Worm (Caenorhabditis elegans) whole organism, mixed stage, embryonic: ENCODE data around the gene C25F9.11.

Experiments used
- M03D4.4 ChIP-seq: sonication (generic microtip); optimal IDR thresholded peaks from 2 replicates; lab custom pipeline; 2017; ENCODE audit warnings: mild to moderate bottlenecking, missing genetic modification characterization, missing compliant biosample characterization
- blmp-1 ChIP-seq: fragments of 150-350 bp; optimal IDR thresholded peaks from 2 replicates; lab custom pipeline; 2014; ENCODE audit warnings: missing biosample characterization, missing genetic modification characterization
- ceh-39 ChIP-seq: fragments of 150-350 bp; optimal IDR thresholded peaks from 2 replicates; lab custom pipeline; 2014; ENCODE audit warnings: missing biosample characterization, missing genetic modification characterization
- ceh-43 ChIP-seq: fragments of 200-800 bp; sonication (Bioruptor generic); optimal IDR thresholded peaks from 2 replicates; lab custom pipeline; 2018; ENCODE audit warnings: mild to moderate bottlenecking, missing genetic modification characterization, moderate library complexity, missing compliant biosample characterization
- ceh-83 ChIP-seq: fragments of 200-800 bp; sonication (Bioruptor generic); optimal IDR thresholded peaks from 2 replicates; lab custom pipeline; 2018; ENCODE audit warnings: mild to moderate bottlenecking, missing genetic modification characterization, missing compliant biosample characterization
- ces-1 ChIP-seq: fragments of 150-350 bp; optimal IDR thresholded peaks from 2 replicates; lab custom pipeline; 2014; ENCODE audit warnings: missing biosample characterization, missing genetic modification reagents, missing genetic modification characterization
- drap-1 ChIP-seq: fragments of 200-800 bp; sonication (Bioruptor generic); optimal IDR thresholded peaks from 3 replicates; lab custom pipeline; 2018; ENCODE audit warnings: mild to moderate bottlenecking, missing genetic modification characterization, missing compliant biosample characterization
- elt-1 ChIP-seq: sonication (generic microtip); optimal IDR thresholded peaks from 2 replicates; lab custom pipeline; 2017; ENCODE audit warnings: missing genetic modification characterization, mild to moderate bottlenecking, missing compliant biosample characterization, antibody characterized with exemption, moderate library complexity, borderline replicate concordance; ENCODE audit not compliant: insufficient read depth
- elt-3 ChIP-seq: fragments of 150-350 bp; optimal IDR thresholded peaks from 2 replicates; lab custom pipeline; 2014; ENCODE audit warnings: missing biosample characterization, missing genetic modification characterization
- flh-1 ChIP-seq: fragments of 200-800 bp; sonication (Bioruptor generic); optimal IDR thresholded peaks from 2 replicates; lab custom pipeline; 2018; ENCODE audit warnings: mild to moderate bottlenecking, missing genetic modification characterization, moderate library complexity, missing compliant biosample characterization
- ham-2 ChIP-seq: fragments of 200-800 bp; sonication (Bioruptor generic); optimal IDR thresholded peaks from 2 replicates; lab custom pipeline; 2018; ENCODE audit warnings: mild to moderate bottlenecking, missing genetic modification characterization, missing compliant biosample characterization
- hlh-1 ChIP-seq: fragments of 150-350 bp; optimal IDR thresholded peaks from 2 replicates; lab custom pipeline; 2014; ENCODE audit warnings: missing biosample characterization, missing genetic modification reagents, missing genetic modification characterization
- lin-13 ChIP-seq: fragments of 150-350 bp; optimal IDR thresholded peaks from 2 replicates; lab custom pipeline; 2014; ENCODE audit warnings: missing biosample characterization, missing genetic modification characterization
- lin-32 ChIP-seq: fragments of 200-800 bp; sonication (Bioruptor generic); optimal IDR thresholded peaks from 2 replicates; lab custom pipeline; 2018; ENCODE audit warnings: mild to moderate bottlenecking, missing genetic modification characterization, missing compliant biosample characterization
- lsy-2 ChIP-seq: fragments of 150-350 bp; optimal IDR thresholded peaks from 2 replicates; lab custom pipeline; 2014; ENCODE audit warnings: missing biosample characterization, missing genetic modification characterization
- mab-5 ChIP-seq: fragments of 150-350 bp; optimal IDR thresholded peaks from 2 replicates; lab custom pipeline; 2014; ENCODE audit warnings: missing biosample characterization, missing genetic modification characterization
- mep-1 ChIP-seq: fragments of 150-350 bp; optimal IDR thresholded peaks from 2 replicates; lab custom pipeline; 2017; ENCODE audit warnings: missing biosample characterization, missing genetic modification reagents, missing genetic modification characterization, inconsistent platforms
- mls-2 ChIP-seq: sonication (generic microtip); optimal IDR thresholded peaks from 2 replicates; lab custom pipeline; 2016; ENCODE audit warnings: mild to moderate bottlenecking, missing genetic modification characterization, moderate library complexity, missing compliant biosample characterization
- nhr-12 ChIP-seq: fragments of 150-350 bp; optimal IDR thresholded peaks from 2 replicates; lab custom pipeline; 2014; ENCODE audit warnings: missing biosample characterization, missing genetic modification characterization
- nhr-2 ChIP-seq: fragments of 150-350 bp; optimal IDR thresholded peaks from 2 replicates; lab custom pipeline; 2014; ENCODE audit warnings: missing biosample characterization, missing genetic modification characterization
- nhr-237 ChIP-seq: fragments of 150-350 bp; optimal IDR thresholded peaks from 2 replicates; lab custom pipeline; 2014; ENCODE audit warnings: missing biosample characterization, missing genetic modification characterization
- nhr-28 ChIP-seq: fragments of 150-350 bp; optimal IDR thresholded peaks from 2 replicates; lab custom pipeline; 2014; ENCODE audit warnings: missing biosample characterization, missing genetic modification characterization
- nhr-76 ChIP-seq: sonication (generic microtip); optimal IDR thresholded peaks from 2 replicates; lab custom pipeline; 2017; ENCODE audit warnings: missing biosample characterization, missing genetic modification characterization
- pha-4 ChIP-seq: fragments of 150-350 bp; optimal IDR thresholded peaks from 2 replicates; lab custom pipeline; 2018; ENCODE audit warnings: missing biosample characterization, missing genetic modification reagents, missing genetic modification characterization
- sem-2 ChIP-seq: fragments of 200-800 bp; sonication (Bioruptor generic); optimal IDR thresholded peaks from 2 replicates; lab custom pipeline; 2018; ENCODE audit warnings: mild to moderate bottlenecking, missing genetic modification characterization, missing compliant biosample characterization
- sptf-1 ChIP-seq: sonication (generic microtip); optimal IDR thresholded peaks from 2 replicates; lab custom pipeline; 2017; ENCODE audit warnings: mild to moderate bottlenecking, missing genetic modification characterization, moderate library complexity, missing compliant biosample characterization
- tbx-8 ChIP-seq: fragments of 200-800 bp; sonication (Bioruptor generic); optimal IDR thresholded peaks from 2 replicates; lab custom pipeline; 2018; ENCODE audit warnings: mild to moderate bottlenecking, missing genetic modification characterization, moderate library complexity, missing compliant biosample characterization
- unc-120 ChIP-seq: sonication (generic microtip); optimal IDR thresholded peaks from 2 replicates; lab custom pipeline; 2017; ENCODE audit warnings: missing genetic modification characterization, missing compliant biosample characterization; ENCODE audit not compliant: poor library complexity, severe bottlenecking
- unc-39 ChIP-seq: fragments of 150-350 bp; optimal IDR thresholded peaks from 2 replicates; lab custom pipeline; 2014; ENCODE audit warnings: missing biosample characterization, missing genetic modification characterization
- ztf-11 ChIP-seq: fragments of 150-350 bp; optimal IDR thresholded peaks from 2 replicates; lab custom pipeline; 2014; ENCODE audit warnings: missing biosample characterization, missing genetic modification characterization

The C25F9.11 gene

ce11 chrV:19432972-19433371 is at the start of gene C25F9.11:
C25F9.11 (minus strand) TSS chrV:19433072.
- TF ChIP-seq nhr-2, result no peak
- TF ChIP-seq ztf-11 (tag; lab: Kevin White, UChicago), result no peak
- TF ChIP-seq nhr-237 (tag; lab: Kevin White, UChicago), result no peak

- TF ChIP-seq nhr-28 (tag; lab: Kevin White, UChicago), result no peak
- no peak for TF ChIP-seq tbx-8
- no peak for TF ChIP-seq M03D4.4 (tag; lab: Kevin White, UChicago)
- TF ChIP-seq ceh-43 (GFP tag; lab: Kevin White, UChicago), result no peak
- TF ChIP-seq ceh-83 (GFP tag; lab: Kevin White, UChicago), result no peak
- TF ChIP-seq mep-1 (tag; lab: Kevin White, UChicago), result no peak
- no peak for TF ChIP-seq elt-3 (tag; lab: Kevin White, UChicago)
Measured at ce11 chrV:19482535-19482934, 49.7 kb upstream of the C25F9.11 start, which contains the start of gene Y43F8B.22. Y43F8B.22 (plus strand) TSS chrV:19482835.

- TF ChIP-seq nhr-2 (no peak), unc-120 (tag; lab: Kevin White, UChicago) (no peak), nhr-28 (tag; lab: Kevin White, UChicago) (no peak), nhr-76 (tag; lab: Kevin White, UChicago) (no peak), tbx-8 (no peak), nhr-12 (no peak), flh-1 (GFP tag; lab: Kevin White, UChicago) (no peak), elt-1 (no peak), sem-2 (GFP tag; lab: Kevin White, UChicago) (no peak), sptf-1 (tag; lab: Kevin White, UChicago) (no peak), hlh-1 (tag; lab: Kevin White, UChicago) (no peak), pha-4 (tag; lab: Kevin White, UChicago) (no peak), lsy-2 (tag; lab: Kevin White, UChicago) (no peak), blmp-1 (tag; lab: Kevin White, UChicago) (no peak)
Measured at ce11 chrV:19477852-19478251, 45.0 kb upstream of the C25F9.11 start, which contains the start of gene Y43F8B.9. Y43F8B.9 (plus strand) TSS chrV:19478152.

- TF ChIP-seq lsy-2 (tag; lab: Kevin White, UChicago) (no peak), nhr-12 (no peak), mep-1 (tag; lab: Kevin White, UChicago) (no peak), drap-1 (no peak), ceh-39 (tag; lab: Kevin White, UChicago) (no peak), nhr-2 (no peak), blmp-1 (tag; lab: Kevin White, UChicago) (no peak), sptf-1 (tag; lab: Kevin White, UChicago) (no peak), lin-32 (GFP tag; lab: Kevin White, UChicago) (no peak), ham-2 (GFP tag; lab: Kevin White, UChicago) (no peak)
- TF ChIP-seq, all 35 proteins: peak for 0
Measured at ce11 chrV:19477302-19477701, 44.4 kb upstream of the C25F9.11 start.

ce11 chrV:19473842-19474514 is 41.1 kb upstream of the C25F9.11 start, which contains the start of gene Y43F8B.10:
Y43F8B.10 (plus strand) TSS chrV:19474464.
- peak; percentile 29 for TF ChIP-seq unc-120 (tag; lab: Kevin White, UChicago)
- no peak for TF ChIP-seq elt-1
- TF ChIP-seq hlh-1 (tag; lab: Kevin White, UChicago), result peak; percentile 64
- TF ChIP-seq, all 35 proteins: peak for 2

ce11 chrV:19470385-19470784 is 37.5 kb upstream of the C25F9.11 start, which contains the start of gene Y43F8B.11:
Y43F8B.11 (plus strand) TSS chrV:19470685.
- TF ChIP-seq unc-39 (tag; lab: Kevin White, UChicago) (no peak), lin-32 (GFP tag; lab: Kevin White, UChicago) (no peak), ces-1 (GFP tag; lab: Kevin White, UChicago) (no peak), lin-13 (tag; lab: Kevin White, UChicago) (no peak), hlh-1 (tag; lab: Kevin White, UChicago) (no peak), nhr-237 (tag; lab: Kevin White, UChicago) (no peak), flh-1 (GFP tag; lab: Kevin White, UChicago) (no peak), sptf-1 (tag; lab: Kevin White, UChicago) (no peak), mls-2 (tag; lab: Kevin White, UChicago) (no peak), ceh-43 (GFP tag; lab: Kevin White, UChicago) (no peak), ceh-83 (GFP tag; lab: Kevin White, UChicago) (no peak), ztf-11 (tag; lab: Kevin White, UChicago) (no peak), pha-4 (tag; lab: Kevin White, UChicago) (no peak), nhr-12 (no peak), mab-5 (tag; lab: Kevin White, UChicago) (no peak)
- TF ChIP-seq, all 35 proteins: peak for 0
